In the genomic region with DNA sequence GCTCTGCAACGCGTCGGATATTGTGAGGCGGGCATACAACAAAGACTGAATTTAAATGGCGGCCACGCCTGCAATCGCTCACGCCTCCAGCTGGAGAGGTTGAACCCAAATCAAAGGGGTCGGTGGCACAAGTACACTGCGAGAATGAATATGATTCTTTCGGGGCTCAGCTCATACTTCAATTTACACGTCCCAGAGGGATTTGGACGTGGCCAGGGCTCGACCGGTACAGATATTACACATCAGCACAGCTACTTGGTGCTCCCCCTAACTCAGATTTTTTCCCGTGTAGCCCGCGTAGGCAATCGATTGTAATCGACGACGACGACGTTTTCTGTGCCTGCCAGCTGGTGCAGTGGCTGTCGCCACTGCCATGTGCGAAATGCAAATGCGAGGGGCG, we compare ENCODE assay signal across 5 fruit fly cellular contexts.
TF ChIP-seq lines count a peak whose summit lies in the region.

No protein-coding gene starts in this region.

TF ChIP-seq in whole organism, adult, 20 proteins besides CTCF, POLR2A, EP300 and RAD21 (continued from another document):
- peak; percentile 53 for TF ChIP-seq CG12768 (GFP tag; optimal IDR thresholded peaks at IDR 0.05; lab: Kevin White, UChicago)
- no peak for TF ChIP-seq kay (GFP tag; lab: Kevin White, UChicago; ENCODE audit: borderline replicate concordance)

TF ChIP-seq in whole organism, embryonic, 481 proteins besides CTCF, POLR2A, EP300 and RAD21 (continued from another document and continues in another):
- TF ChIP-seq PHDP (tag; optimal IDR thresholded peaks at IDR 0.05; lab: Kevin White, UChicago) (peak; percentile 61), ken (GFP tag; IDR thresholded peaks at IDR 0.05; lab: Robert Waterston, UW) (peak; percentile 85), CG13296 (GFP tag; optimal IDR thresholded peaks at IDR 0.05; lab: Kevin White, UChicago) (peak; percentile 52), CG6791 (GFP tag; IDR thresholded peaks at IDR 0.05; lab: Robert Waterston, UW; ENCODE audit: partially characterized antibody) (no peak), cato (GFP tag; optimal IDR thresholded peaks at IDR 0.05; lab: Kevin White, UChicago; ENCODE audit: borderline replicate concordance) (peak; percentile 47), pita (GFP tag; optimal IDR thresholded peaks at IDR 0.05; lab: Kevin White, UChicago) (no peak), usp (GFP tag; optimal IDR thresholded peaks at IDR 0.05; lab: Kevin White, UChicago) (no peak), hbn (GFP tag; IDR thresholded peaks at IDR 0.05; lab: Robert Waterston, UW; ENCODE audit: partially characterized antibody) (no peak), CG11456 (GFP tag; IDR thresholded peaks at IDR 0.05; lab: Robert Waterston, UW) (peak; percentile 89), CG2116 (GFP tag; optimal IDR thresholded peaks at IDR 0.05; lab: Kevin White, UChicago) (no peak), tup (GFP tag; optimal IDR thresholded peaks at IDR 0.05; lab: Kevin White, UChicago) (peak; percentile 32), Bdp1 (GFP tag; optimal IDR thresholded peaks at IDR 0.05; lab: Kevin White, UChicago) (peak; percentile 51), Trl (optimal IDR thresholded peaks at IDR 0.05; lab: Kevin White, UChicago) (no peak), Trl (GFP tag; optimal IDR thresholded peaks at IDR 0.05; lab: Kevin White, UChicago) (peak; percentile 64), odd (GFP tag; optimal IDR thresholded peaks at IDR 0.05; lab: Kevin White, UChicago) (peak; percentile 51), Rx (GFP tag; IDR thresholded peaks at IDR 0.05; lab: Robert Waterston, UW) (peak; percentile 90), CG9797 (GFP tag; optimal IDR thresholded peaks at IDR 0.05; lab: Kevin White, UChicago) (no peak), D19A (tag; optimal IDR thresholded peaks at IDR 0.05; lab: Kevin White, UChicago) (peak; percentile 57), dati (GFP tag; IDR thresholded peaks at IDR 0.05; lab: Robert Waterston, UW) (peak; percentile 77), CrebB (tag; optimal IDR thresholded peaks at IDR 0.05; lab: Kevin White, UChicago) (peak; percentile 51), Gsc (GFP tag; IDR thresholded peaks at IDR 0.05; lab: Robert Waterston, UW) (peak; percentile 79), p53 (GFP tag; optimal IDR thresholded peaks at IDR 0.05; lab: Kevin White, UChicago) (peak; percentile 34), tin (GFP tag; optimal IDR thresholded peaks at IDR 0.05; lab: Kevin White, UChicago) (peak; percentile 86), ase (GFP tag; IDR thresholded peaks at IDR 0.05; lab: Robert Waterston, UW) (peak; percentile 87), unpg (GFP tag; optimal IDR thresholded peaks at IDR 0.05; lab: Kevin White, UChicago) (peak; percentile 75), mam (GFP tag; optimal IDR thresholded peaks at IDR 0.05; lab: Kevin White, UChicago) (peak; percentile 66), stc (GFP tag; IDR thresholded peaks at IDR 0.05; lab: Robert Waterston, UW) (peak; percentile 88), sqz (GFP tag; optimal IDR thresholded peaks at IDR 0.05; lab: Kevin White, UChicago) (peak; percentile 8), CG14860 (GFP tag; IDR thresholded peaks at IDR 0.05; lab: Robert Waterston, UW; ENCODE audit: partially characterized antibody) (no peak), CG4820 (GFP tag; optimal IDR thresholded peaks at IDR 0.05; lab: Kevin White, UChicago) (peak; percentile 80), CG1602 (GFP tag; optimal IDR thresholded peaks at IDR 0.05; lab: Kevin White, UChicago) (peak; percentile 65)

TF ChIP-seq in whole organism, prepupa, 60 proteins besides CTCF, POLR2A, EP300 and RAD21 (continued from another document and continues in another):
- TF ChIP-seq CG6854 (GFP tag; optimal IDR thresholded peaks at IDR 0.05; lab: Kevin White, UChicago) (peak; percentile 47), Hr39 (GFP tag; optimal IDR thresholded peaks at IDR 0.05; lab: Kevin White, UChicago) (peak; percentile 88), CG34406 (GFP tag; optimal IDR thresholded peaks at IDR 0.05; lab: Kevin White, UChicago) (peak; percentile 77), fd59A (GFP tag; optimal IDR thresholded peaks at IDR 0.05; lab: Kevin White, UChicago) (peak; percentile 88), achi (GFP tag; optimal IDR thresholded peaks at IDR 0.05; lab: Kevin White, UChicago) (peak; percentile 84), CG1621 (tag; optimal IDR thresholded peaks at IDR 0.05; lab: Kevin White, UChicago) (peak; percentile 89), CG10631 (GFP tag; optimal IDR thresholded peaks at IDR 0.05; lab: Kevin White, UChicago) (peak; percentile 85), spab (GFP tag; optimal IDR thresholded peaks at IDR 0.05; lab: Kevin White, UChicago) (peak; percentile 87), cyc (GFP tag; optimal IDR thresholded peaks at IDR 0.05; lab: Kevin White, UChicago) (peak; percentile 92), Sox15 (GFP tag; optimal IDR thresholded peaks at IDR 0.05; lab: Kevin White, UChicago) (peak; percentile 87), CG7368 (GFP tag; optimal IDR thresholded peaks at IDR 0.05; lab: Kevin White, UChicago) (peak; percentile 93), ss (GFP tag; optimal IDR thresholded peaks at IDR 0.05; lab: Kevin White, UChicago) (peak; percentile 84 to 90), CG6163 (GFP tag; IDR thresholded peaks at IDR 0.05; lab: Robert Waterston, UW) (peak; percentile 97), dsx (GFP tag; optimal IDR thresholded peaks at IDR 0.05; lab: Kevin White, UChicago; ENCODE audit: poor library complexity, severe bottlenecking) (peak; percentile 82), CG9139 (GFP tag; optimal IDR thresholded peaks at IDR 0.05; lab: Kevin White, UChicago) (peak; percentile 80), Eip93F (GFP tag; optimal IDR thresholded peaks at IDR 0.05; lab: Kevin White, UChicago) (peak; percentile 30), fd85E (GFP tag; optimal IDR thresholded peaks at IDR 0.05; lab: Kevin White, UChicago) (peak; percentile 55), Hr38 (GFP tag; optimal IDR thresholded peaks at IDR 0.05; lab: Kevin White, UChicago) (peak; percentile 52), CG11902 (GFP tag; optimal IDR thresholded peaks at IDR 0.05; lab: Kevin White, UChicago) (peak; percentile 92), Ets21C (GFP tag; optimal IDR thresholded peaks at IDR 0.05; lab: Kevin White, UChicago) (peak; percentile 73), Hr4 (GFP tag; optimal IDR thresholded peaks at IDR 0.05; lab: Kevin White, UChicago) (peak; percentile 90), fkh (GFP tag; optimal IDR thresholded peaks at IDR 0.05; lab: Kevin White, UChicago) (no peak), CG3919 (GFP tag; optimal IDR thresholded peaks at IDR 0.05; lab: Kevin White, UChicago) (peak; percentile 93), Eip78C (GFP tag; lab: Kevin White, UChicago) (peak; percentile 96), Sox14 (GFP tag; optimal IDR thresholded peaks at IDR 0.05; lab: Kevin White, UChicago) (peak; percentile 88), acj6 (GFP tag; optimal IDR thresholded peaks at IDR 0.05; lab: Kevin White, UChicago) (peak; percentile 91), Ets96B (tag; optimal IDR thresholded peaks at IDR 0.05; lab: Kevin White, UChicago) (peak; percentile 89), CG6276 (GFP tag; optimal IDR thresholded peaks at IDR 0.05; lab: Kevin White, UChicago) (peak; percentile 73), lz (GFP tag; optimal IDR thresholded peaks at IDR 0.05; lab: Kevin White, UChicago) (peak; percentile 87), topi (GFP tag; optimal IDR thresholded peaks at IDR 0.05; lab: Kevin White, UChicago) (peak; percentile 86), Lpt (GFP tag; optimal IDR thresholded peaks at IDR 0.05; lab: Kevin White, UChicago) (peak; percentile 87), OdsH (GFP tag; optimal IDR thresholded peaks at IDR 0.05; lab: Kevin White, UChicago) (peak; percentile 92)

TF ChIP-seq in whole organism, pupa, 21 proteins besides CTCF, POLR2A, EP300 and RAD21 (continued from another document):
- TF ChIP-seq rn (GFP tag; IDR thresholded peaks at IDR 0.05; lab: Robert Waterston, UW) = peak; percentile 93

TF ChIP-seq in whole organism, wandering third instar larva, 38 proteins besides CTCF, POLR2A, EP300 and RAD21 (continued from another document):
- TF ChIP-seq woc (GFP tag; optimal IDR thresholded peaks at IDR 0.05; lab: Kevin White, UChicago) (peak; percentile 65), sage (GFP tag; optimal IDR thresholded peaks at IDR 0.05; lab: Kevin White, UChicago) (peak; percentile 9), fru (GFP tag; optimal IDR thresholded peaks at IDR 0.05; lab: Kevin White, UChicago) (peak; percentile 87), Dif (GFP tag; optimal IDR thresholded peaks at IDR 0.05; lab: Kevin White, UChicago; ENCODE audit: partially characterized antibody) (no peak), tai (GFP tag; optimal IDR thresholded peaks at IDR 0.05; lab: Kevin White, UChicago) (peak; percentile 5), Rel (GFP tag; optimal IDR thresholded peaks at IDR 0.05; lab: Kevin White, UChicago) (no peak), Rel (tag; optimal IDR thresholded peaks at IDR 0.05; lab: Kevin White, UChicago) (peak; percentile 40), GATAd (GFP tag; optimal IDR thresholded peaks at IDR 0.05; lab: Kevin White, UChicago) (peak; percentile 12), lola (GFP tag; optimal IDR thresholded peaks at IDR 0.05; lab: Kevin White, UChicago) (no peak), Mio (GFP tag; optimal IDR thresholded peaks at IDR 0.05; lab: Kevin White, UChicago) (no peak), pan (optimal IDR thresholded peaks at IDR 0.05; lab: Kevin White, UChicago) (no peak), Dfd (GFP tag; optimal IDR thresholded peaks at IDR 0.05; lab: Kevin White, UChicago) (no peak), dl (GFP tag; optimal IDR thresholded peaks at IDR 0.05; lab: Kevin White, UChicago; ENCODE audit: insufficient read depth in 1 of 2, partially characterized antibody in 2 of 2) (no peak), CrebA (GFP tag; optimal IDR thresholded peaks at IDR 0.05; lab: Kevin White, UChicago; ENCODE audit: borderline replicate concordance) (no peak), jim (GFP tag; optimal IDR thresholded peaks at IDR 0.05; lab: Kevin White, UChicago) (no peak), HLH106 (tag; optimal IDR thresholded peaks at IDR 0.05; lab: Kevin White, UChicago) (peak; percentile 81), Hnf4 (GFP tag; optimal IDR thresholded peaks at IDR 0.05; lab: Kevin White, UChicago) (peak; percentile 69), CG32264 (GFP tag; optimal IDR thresholded peaks at IDR 0.05; lab: Kevin White, UChicago) (peak; percentile 70)
